Worm (Caenorhabditis elegans) whole organism, L4/young adult: Measurements from ENCODE around the gene C08E8.9.

Source experiments
- dao-5 ChIP-seq: sonication (generic microtip); optimal IDR thresholded peaks from 2 replicates; lab custom pipeline; 2016; ENCODE audit warnings: missing genotype, missing genetic modification characterization, moderate library complexity, missing compliant biosample characterization
- him-1 ChIP-seq: sonication (generic microtip); optimal IDR thresholded peaks from 2 replicates; lab custom pipeline; 2016; ENCODE audit warnings: missing genotype, missing genetic modification reagents, missing genetic modification characterization, missing compliant biosample characterization

DNA sequence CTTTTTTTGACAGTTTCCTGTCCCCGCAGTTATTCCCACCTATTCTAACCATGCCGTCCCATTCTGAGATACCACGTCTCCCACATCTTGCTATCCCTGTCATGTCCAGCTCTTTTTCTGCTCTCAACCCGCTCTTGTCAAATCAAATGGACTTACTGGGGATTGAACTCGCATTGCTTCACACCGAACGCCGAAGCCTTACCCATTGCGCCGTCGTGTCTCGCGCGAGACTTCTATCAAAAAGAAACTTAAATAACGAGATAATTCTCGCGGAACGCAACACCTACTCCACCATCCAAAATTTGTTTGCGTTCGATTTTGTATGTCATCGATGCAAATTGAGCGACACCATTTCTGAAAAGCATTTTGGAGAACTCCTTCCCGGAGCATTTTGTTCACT is 20.5 kb upstream of the C08E8.9 start:
- TF ChIP-seq dao-5 (tag; lab: Kevin White, UChicago) = no peak
- no peak for TF ChIP-seq him-1
